Worm (Caenorhabditis elegans): Measurements from ENCODE around the gene nuo-4.
A peak's percentile ranks its signal among the peaks of the same experiment; 100 is the strongest.

DNA sequence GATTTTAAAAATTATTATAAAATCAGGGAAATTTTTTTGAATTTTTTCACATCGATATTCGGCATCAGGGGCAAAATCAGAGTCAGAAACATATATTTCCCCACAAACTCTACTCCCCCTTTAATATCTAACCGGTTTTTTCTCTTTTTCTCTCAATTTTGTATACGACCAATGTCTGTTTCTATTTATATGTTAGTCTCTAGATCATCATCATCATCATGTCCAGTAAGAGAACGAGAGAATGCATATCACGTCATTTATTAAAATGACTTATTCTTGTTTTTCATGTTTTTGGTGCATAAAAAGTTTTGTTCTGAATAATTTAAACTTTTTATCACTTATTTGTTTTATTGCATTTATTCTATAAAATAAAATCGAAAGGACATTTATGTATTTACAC lies 6.0 kb downstream of the nuo-4 start:
- TF ChIP-seq nhr-25 (tag; optimal IDR thresholded peaks at IDR 0.05), result peak; percentile 56
- no peak for TF ChIP-seq elt-3 (tag; optimal IDR thresholded peaks at IDR 0.05)
- TF ChIP-seq unc-39 (tag; optimal IDR thresholded peaks at IDR 0.05), result no peak
- TF ChIP-seq lin-11 (tag; optimal IDR thresholded peaks at IDR 0.05), result no peak
- TF ChIP-seq lin-39 (tag; optimal IDR thresholded peaks at IDR 0.05), result no peak
- TF ChIP-seq elt-1 (tag; optimal IDR thresholded peaks at IDR 0.05), result no peak

Measured in whole organism, L2 larva.